Worm (Caenorhabditis elegans) whole organism, mixed stage, embryonic: ENCODE measurements around the gene F09E5.3.

Experiments used
- M03D4.4 ChIP-seq: sonication (generic microtip); optimal IDR thresholded peaks from 2 replicates; lab custom pipeline; 2017; ENCODE audit warnings: mild to moderate bottlenecking, missing genetic modification characterization, missing compliant biosample characterization
- bed-3 ChIP-seq: fragments of 200-800 bp; sonication (Bioruptor generic); optimal IDR thresholded peaks from 3 replicates; lab custom pipeline; 2018; ENCODE audit warnings: mild to moderate bottlenecking, missing genetic modification characterization, moderate library complexity, missing compliant biosample characterization
- lsy-2 ChIP-seq: fragments of 150-350 bp; optimal IDR thresholded peaks from 2 replicates; lab custom pipeline; 2014; ENCODE audit warnings: missing biosample characterization, missing genetic modification characterization

ce11 chrII:5324653-5325052 is 49.1 kb upstream of the F09E5.3 start:
- no peak for TF ChIP-seq lsy-2 (tag; lab: Kevin White, UChicago)
- TF ChIP-seq M03D4.4 (tag; lab: Kevin White, UChicago): no peak
- no peak for TF ChIP-seq bed-3 (GFP tag; lab: Kevin White, UChicago)
